Fruit fly (Drosophila melanogaster): Measurements from ENCODE around the gene Cpsf73.

DNA sequence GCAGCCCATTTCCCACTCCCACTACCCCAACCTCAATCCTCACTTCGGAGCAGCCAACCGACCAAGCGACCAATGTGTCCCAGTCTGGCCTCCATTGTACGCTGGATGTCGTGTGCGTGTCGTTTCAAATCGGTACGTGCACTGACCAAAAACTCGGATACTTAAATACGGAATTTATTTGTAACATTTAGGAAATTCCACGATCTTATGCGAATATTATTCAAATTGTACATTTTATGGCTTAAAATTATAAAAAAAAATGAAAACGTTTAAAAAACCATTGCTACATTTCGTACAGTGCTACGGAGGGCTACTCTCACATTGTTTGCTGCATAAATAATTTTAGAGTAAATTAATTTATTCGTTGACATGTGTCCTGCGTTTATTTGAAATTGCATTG lies 38.8 kb downstream of the Cpsf73 start:
- TF ChIP-seq Pif1B (GFP tag; optimal IDR thresholded peaks at IDR 0.05) = peak; percentile 5
- peak; percentile 66; the same call in 2 of the 3 replicates for TF ChIP-seq fd96Ca (GFP tag; IDR thresholded peaks at IDR 0.05)
- TF ChIP-seq gl (tag; optimal IDR thresholded peaks at IDR 0.05) = no peak
- peak; percentile 60 for TF ChIP-seq CG14655 (GFP tag; optimal IDR thresholded peaks at IDR 0.05)
- peak; percentile 70 for TF ChIP-seq Ets98B (GFP tag; IDR thresholded peaks at IDR 0.05)
- peak; percentile 53 for TF ChIP-seq CG8301 (tag; optimal IDR thresholded peaks at IDR 0.05)
- peak; percentile 73 for TF ChIP-seq CG4496 (GFP tag; IDR thresholded peaks at IDR 0.05)
- no peak for TF ChIP-seq rn (GFP tag; IDR thresholded peaks at IDR 0.05)
